Worm (Caenorhabditis elegans): ENCODE results near the gene hrpk-2.

hrpk-2 gene

ce11 chrIII:7972061-7972460 is 14.9 kb upstream of the hrpk-2 start, which contains the start of gene F54H12.5:
F54H12.5 (minus strand) TSS chrIII:7972161.
- TF ChIP-seq lag-1 (GFP tag; IDR thresholded peaks at IDR 0.05) (no peak), Y53G8AR.9 (GFP tag; conservative IDR thresholded peaks at IDR 0.05) (0 out of 2 replicates have a peak, but pooled peaks have one; percentile 36), hlh-26 (GFP tag; conservative IDR thresholded peaks at IDR 0.05) (no peak), Y56A3A.18 (GFP tag; IDR thresholded peaks at IDR 0.05) (0 out of 2 replicates have a peak, but pooled peaks have one; percentile 48), K12H6.12 (tag; optimal IDR thresholded peaks at IDR 0.05) (no peak), ceh-58 (GFP tag; IDR thresholded peaks at IDR 0.05) (no peak), snpc-3.4 (tag; optimal IDR thresholded peaks at IDR 0.05) (peak; percentile 21), hrde-1 (tag; optimal IDR thresholded peaks at IDR 0.05; ENCODE audit: borderline replicate concordance) (peak; percentile 31), madf-6 (GFP tag; IDR thresholded peaks at IDR 0.05) (peak; percentile 39; the same call in 1 of the 2 replicates), die-1 (tag; optimal IDR thresholded peaks at IDR 0.05) (no peak), ama-1 (optimal IDR thresholded peaks at IDR 0.05) (no peak), ama-1 (GFP tag; optimal IDR thresholded peaks at IDR 0.05) (peak in 1 of 2 experiments; percentile 15), madf-3 (GFP tag; IDR thresholded peaks at IDR 0.05) (0 out of 2 replicates have a peak, but pooled peaks have one; percentile 45), ztf-6 (GFP tag; IDR thresholded peaks at IDR 0.05) (no peak), F23B12.7 (tag; optimal IDR thresholded peaks at IDR 0.05; ENCODE audit: insufficient read depth) (no peak), rpc-1 (optimal IDR thresholded peaks at IDR 0.05) (no peak), rpc-1 (tag; optimal IDR thresholded peaks at IDR 0.05) (no peak), F49E8.2 (tag; optimal IDR thresholded peaks at IDR 0.05; ENCODE audit: insufficient read depth) (peak; percentile 10), ekl-4 (GFP tag; IDR thresholded peaks at IDR 0.05) (0 out of 2 replicates have a peak, but pooled peaks have one; percentile 52)

ce11 chrIII:7972687-7973086 is 14.2 kb upstream of the hrpk-2 start:
- TF ChIP-seq Y95B8A.8 (GFP tag; IDR thresholded peaks at IDR 0.05) = no peak
- TF ChIP-seq egrh-3 (GFP tag; IDR thresholded peaks at IDR 0.05) = peak; percentile 22; the same call in 1 of the 2 replicates
- no peak for TF ChIP-seq egl-18 (GFP tag; IDR thresholded peaks at IDR 0.05)
- no peak for TF ChIP-seq let-607 (tag; optimal IDR thresholded peaks at IDR 0.05)
- no peak for TF ChIP-seq hlh-12 (tag; optimal IDR thresholded peaks at IDR 0.05)

ce11 chrIII:7973201-7973767 is 13.6 kb upstream of the hrpk-2 start, which contains the start of the genes eef-1B.1 and aco-2:
eef-1B.1 (minus strand) TSS chrIII:7973386.
aco-2 (plus strand) TSS chrIII:7973717.
- TF ChIP-seq hsf-1 (GFP tag; IDR thresholded peaks at IDR 0.05) (no peak), nhr-27 (tag; optimal IDR thresholded peaks at IDR 0.05) (no peak), madf-10 (tag; optimal IDR thresholded peaks at IDR 0.05) (peak; percentile 52), F33H1.4 (GFP tag; IDR thresholded peaks at IDR 0.05) (peak; percentile 89), F37B4.10 (GFP tag; IDR thresholded peaks at IDR 0.05) (no peak), snpc-1.3 (tag; optimal IDR thresholded peaks at IDR 0.05; ENCODE audit: insufficient read depth) (peak; percentile 11), rcor-1 (GFP tag; IDR thresholded peaks at IDR 0.05) (peak; percentile 67), Y53G8AR.9 (GFP tag; conservative IDR thresholded peaks at IDR 0.05) (peak; percentile 78), ceh-100 (GFP tag; IDR thresholded peaks at IDR 0.05) (peak; percentile 68), dpl-1 (GFP tag; optimal IDR thresholded peaks at IDR 0.05) (peak; percentile 68), hmg-20 (GFP tag; IDR thresholded peaks at IDR 0.05) (no peak), ztf-6 (GFP tag; IDR thresholded peaks at IDR 0.05) (no peak), B0261.1 (tag; optimal IDR thresholded peaks at IDR 0.05) (no peak), snpc-4 (GFP tag; optimal IDR thresholded peaks at IDR 0.05) (no peak), snpc-4 (tag; optimal IDR thresholded peaks at IDR 0.05) (peak; percentile 2 to 63 (median 54)), lin-26 (GFP tag; IDR thresholded peaks at IDR 0.05) (no peak), hlh-12 (tag; optimal IDR thresholded peaks at IDR 0.05) (no peak), B0336.3 (GFP tag; IDR thresholded peaks at IDR 0.05) (peak; percentile 70; the same call in 1 of the 2 replicates), unc-62 (GFP tag; optimal IDR thresholded peaks at IDR 0.05) (no peak), Y53F4B.3 (GFP tag; IDR thresholded peaks at IDR 0.05) (no peak), lin-54 (GFP tag; optimal IDR thresholded peaks at IDR 0.05) (peak; percentile 86), hmg-1.2 (GFP tag; IDR thresholded peaks at IDR 0.05) (peak; percentile 55), sptf-2 (GFP tag; optimal IDR thresholded peaks at IDR 0.05) (no peak), nfya-1 (tag; optimal IDR thresholded peaks at IDR 0.05; ENCODE audit: borderline replicate concordance, insufficient read depth) (no peak), attf-3 (GFP tag; conservative IDR thresholded peaks at IDR 0.05) (peak; percentile 72)

All from whole organism, young adult.